Fruit fly (Drosophila melanogaster) whole organism, prepupa: ENCODE results near the gene plh.
A peak's percentile ranks its signal among the peaks of the same experiment; 100 is the strongest.

Experiments
- Blimp-1 ChIP-seq: fragments of 200-800 bp; sonication (Bioruptor generic); optimal IDR thresholded peaks from 3 replicates; lab custom pipeline; 2017; ENCODE audit warnings: missing biosample characterization, missing genetic modification characterization, mild to moderate bottlenecking, moderate library complexity, missing genetic modification reagents
- CG10669 ChIP-seq: fragments of 200-800 bp; sonication (Bioruptor generic); optimal IDR thresholded peaks from 3 replicates; lab custom pipeline; 2018; ENCODE audit warnings: missing biosample characterization, mild to moderate bottlenecking, missing genetic modification characterization, moderate library complexity
- CG11294 ChIP-seq: fragments of 200-800 bp; sonication (Bioruptor generic); IDR thresholded peaks from 2 replicates; pipeline ENCODE4 v1.3.6; 2022; ENCODE audit warnings: missing biosample characterization, missing genetic modification characterization
- CG11902 ChIP-seq: fragments of 200-800 bp; sonication (Bioruptor generic); optimal IDR thresholded peaks from 3 replicates; lab custom pipeline; 2016; ENCODE audit warnings: missing biosample characterization, missing genetic modification characterization
- CG15336 ChIP-seq: fragments of 200-800 bp; sonication (Bioruptor generic); IDR thresholded peaks from 2 replicates; pipeline ENCODE4 v1.3.6; 2022; ENCODE audit warnings: missing biosample characterization, missing genetic modification characterization
- CG16779 ChIP-seq: fragments of 200-800 bp; sonication (Bioruptor generic); optimal IDR thresholded peaks from 3 replicates; lab custom pipeline; 2017; ENCODE audit warnings: missing biosample characterization, mild to moderate bottlenecking, missing genetic modification characterization
- CG3032 ChIP-seq: fragments of 200-800 bp; optimal IDR thresholded peaks from 2 replicates; lab custom pipeline; 2019; ENCODE audit warnings: missing biosample characterization, mild to moderate bottlenecking, missing genetic modification characterization, moderate library complexity
- CG31627 ChIP-seq: fragments of 200-800 bp; sonication (Bioruptor generic); optimal IDR thresholded peaks from 3 replicates; lab custom pipeline; 2016; ENCODE audit warnings: missing biosample characterization, missing genetic modification characterization
- CG32006 ChIP-seq: fragments of 200-800 bp; sonication (Bioruptor generic); optimal IDR thresholded peaks from 3 replicates; lab custom pipeline; 2017; ENCODE audit warnings: missing biosample characterization, mild to moderate bottlenecking, missing genetic modification characterization
- CG34406 ChIP-seq: fragments of 200-800 bp; sonication (Bioruptor generic); optimal IDR thresholded peaks from 3 replicates; lab custom pipeline; 2016; ENCODE audit warnings: missing biosample characterization, missing genetic modification characterization
- CG3919 ChIP-seq: fragments of 200-800 bp; sonication (Bioruptor generic); optimal IDR thresholded peaks from 3 replicates; lab custom pipeline; 2016; ENCODE audit warnings: missing biosample characterization, missing genetic modification characterization
- CG4318 ChIP-seq: fragments of 200-800 bp; sonication (Bioruptor generic); optimal IDR thresholded peaks from 3 replicates; lab custom pipeline; 2017; ENCODE audit warnings: missing biosample characterization, mild to moderate bottlenecking, missing genetic modification characterization
- CG6163 ChIP-seq: fragments of 200-800 bp; sonication (Bioruptor generic); IDR thresholded peaks from 3 replicates; pipeline ENCODE4 v1.3.6; 2022; ENCODE audit warnings: missing biosample characterization, missing genetic modification characterization
- CG6276 ChIP-seq: fragments of 200-800 bp; sonication (Bioruptor generic); optimal IDR thresholded peaks from 2 replicates; lab custom pipeline; 2017; ENCODE audit warnings: missing biosample characterization, mild to moderate bottlenecking, missing genetic modification characterization
- CG6792 ChIP-seq: fragments of 200-800 bp; sonication (Bioruptor generic); optimal IDR thresholded peaks from 3 replicates; lab custom pipeline; 2016; ENCODE audit warnings: missing biosample characterization, missing genetic modification characterization
- CG6808 ChIP-seq: fragments of 200-800 bp; sonication (Bioruptor generic); optimal IDR thresholded peaks from 3 replicates; lab custom pipeline; 2017; ENCODE audit warnings: missing biosample characterization, missing genetic modification characterization, mild to moderate bottlenecking, moderate library complexity, missing genetic modification reagents
- CG6854 ChIP-seq: fragments of 200-800 bp; sonication (Bioruptor generic); optimal IDR thresholded peaks from 2 replicates; lab custom pipeline; 2017; ENCODE audit warnings: missing biosample characterization, mild to moderate bottlenecking, missing genetic modification characterization
- CG7368 ChIP-seq: fragments of 200-800 bp; sonication (Bioruptor generic); optimal IDR thresholded peaks from 3 replicates; lab custom pipeline; 2016; ENCODE audit warnings: missing biosample characterization, missing genetic modification characterization
- CG8119 ChIP-seq: fragments of 200-800 bp; sonication (Bioruptor generic); IDR thresholded peaks from 3 replicates; pipeline ENCODE4 v1.3.6; 2022; ENCODE audit warnings: missing biosample characterization, missing genetic modification characterization
- CG8319 ChIP-seq: fragments of 200-800 bp; sonication (Bioruptor generic); optimal IDR thresholded peaks from 3 replicates; lab custom pipeline; 2016; ENCODE audit warnings: missing biosample characterization, missing genetic modification characterization
- CG8632 ChIP-seq: fragments of 200-800 bp; sonication (Bioruptor generic); optimal IDR thresholded peaks from 3 replicates; lab custom pipeline; 2016; ENCODE audit warnings: missing biosample characterization, missing genetic modification characterization
- CG9139 ChIP-seq: fragments of 200-800 bp; sonication (Bioruptor generic); optimal IDR thresholded peaks from 3 replicates; lab custom pipeline; 2017; ENCODE audit warnings: missing biosample characterization, mild to moderate bottlenecking, missing genetic modification characterization
- Eip75B ChIP-seq: fragments of 200-800 bp; sonication (Bioruptor generic); optimal IDR thresholded peaks from 3 replicates; lab custom pipeline; 2016; ENCODE audit warnings: missing biosample characterization, missing genetic modification characterization
- Eip78C ChIP-seq: fragments of 200-800 bp; sonication (Bioruptor generic); peaks from one replicate; lab custom pipeline; 2016; ENCODE audit warnings: missing biosample characterization, missing genetic modification characterization
- Eip93F ChIP-seq: fragments of 200-800 bp; sonication (Bioruptor generic); optimal IDR thresholded peaks from 2 replicates; lab custom pipeline; 2016; ENCODE audit warnings: missing biosample characterization, mild to moderate bottlenecking, missing genetic modification characterization
- Ets21C ChIP-seq: fragments of 200-800 bp; sonication (Bioruptor generic); optimal IDR thresholded peaks from 3 replicates; lab custom pipeline; 2016; ENCODE audit warnings: missing biosample characterization, missing genetic modification characterization
- Ets96B ChIP-seq: fragments of 200-800 bp; optimal IDR thresholded peaks from 2 replicates; lab custom pipeline; 2019; ENCODE audit warnings: missing biosample characterization, mild to moderate bottlenecking, missing genetic modification characterization, moderate library complexity
- Gug ChIP-seq: fragments of 200-800 bp; sonication (Bioruptor generic); IDR thresholded peaks from 2 replicates; pipeline ENCODE4 v1.3.6; 2022; ENCODE audit warnings: missing biosample characterization, missing genetic modification characterization
- Hr38 ChIP-seq: sonication (Bioruptor generic); optimal IDR thresholded peaks from 2 replicates; lab custom pipeline; 2016; ENCODE audit warnings: missing biosample characterization, missing genetic modification characterization
- Hr4 ChIP-seq: fragments of 200-800 bp; sonication (Bioruptor generic); optimal IDR thresholded peaks from 3 replicates; lab custom pipeline; 2016; ENCODE audit warnings: missing biosample characterization, missing genetic modification characterization
- Lpt ChIP-seq: fragments of 200-800 bp; sonication (Bioruptor generic); optimal IDR thresholded peaks from 3 replicates; lab custom pipeline; 2016; ENCODE audit warnings: missing biosample characterization, missing genetic modification characterization
- Met ChIP-seq: fragments of 200-800 bp; sonication (Bioruptor generic); optimal IDR thresholded peaks from 3 replicates; lab custom pipeline; 2016; ENCODE audit warnings: missing biosample characterization, missing genetic modification characterization
- OdsH ChIP-seq: fragments of 200-800 bp; sonication (Bioruptor generic); optimal IDR thresholded peaks from 3 replicates; lab custom pipeline; 2016; ENCODE audit warnings: missing biosample characterization, missing genetic modification characterization
- Sox14 ChIP-seq: fragments of 200-800 bp; sonication (Bioruptor generic); optimal IDR thresholded peaks from 3 replicates; lab custom pipeline; 2016; ENCODE audit warnings: missing biosample characterization, missing genetic modification characterization
- Sox15 ChIP-seq: fragments of 200-800 bp; sonication (Bioruptor generic); optimal IDR thresholded peaks from 3 replicates; lab custom pipeline; 2016; ENCODE audit warnings: missing biosample characterization, missing genetic modification characterization
- acj6 ChIP-seq: fragments of 200-800 bp; sonication (Bioruptor generic); optimal IDR thresholded peaks from 3 replicates; lab custom pipeline; 2016; ENCODE audit warnings: missing biosample characterization, missing genetic modification characterization
- cyc ChIP-seq: fragments of 200-800 bp; sonication (Bioruptor generic); optimal IDR thresholded peaks from 3 replicates; lab custom pipeline; 2016; ENCODE audit warnings: missing biosample characterization, missing genetic modification characterization
- dac ChIP-seq: fragments of 200-800 bp; sonication (Bioruptor generic); optimal IDR thresholded peaks from 2 replicates; lab custom pipeline; 2017; ENCODE audit warnings: missing biosample characterization, mild to moderate bottlenecking, missing genetic modification characterization
- dsx ChIP-seq: fragments of 200-800 bp; optimal IDR thresholded peaks from 3 replicates; lab custom pipeline; 2019; ENCODE audit warnings: missing biosample characterization, mild to moderate bottlenecking, missing genetic modification characterization, moderate library complexity; ENCODE audit not compliant: poor library complexity, severe bottlenecking
- eg ChIP-seq: fragments of 200-800 bp; sonication (Bioruptor generic); IDR thresholded peaks from 3 replicates; pipeline ENCODE4 v1.3.6; 2022; ENCODE audit warnings: missing biosample characterization, missing genetic modification characterization
- esn ChIP-seq: fragments of 200-800 bp; sonication (Bioruptor generic); optimal IDR thresholded peaks from 2 replicates; lab custom pipeline; 2016; ENCODE audit warnings: missing biosample characterization, mild to moderate bottlenecking, missing genetic modification characterization, moderate library complexity
- fd59A ChIP-seq: fragments of 200-800 bp; sonication (Bioruptor generic); optimal IDR thresholded peaks from 2 replicates; lab custom pipeline; 2017; ENCODE audit warnings: missing biosample characterization, mild to moderate bottlenecking, missing genetic modification characterization, missing genetic modification reagents
- fd85E ChIP-seq: fragments of 200-800 bp; sonication (Bioruptor generic); optimal IDR thresholded peaks from 3 replicates; lab custom pipeline; 2016; ENCODE audit warnings: missing biosample characterization, missing genetic modification characterization
- fkh ChIP-seq: fragments of 200-800 bp; sonication (Bioruptor generic); optimal IDR thresholded peaks from 3 replicates; lab custom pipeline; 2017; ENCODE audit warnings: missing biosample characterization, mild to moderate bottlenecking, missing genetic modification characterization, moderate library complexity
- lz ChIP-seq: fragments of 200-800 bp; sonication (Bioruptor generic); optimal IDR thresholded peaks from 3 replicates; lab custom pipeline; 2016; ENCODE audit warnings: missing biosample characterization, missing genetic modification characterization
- pdm3 ChIP-seq: fragments of 200-800 bp; sonication (Bioruptor generic); optimal IDR thresholded peaks from 3 replicates; lab custom pipeline; 2016; ENCODE audit warnings: missing biosample characterization, missing genetic modification characterization
- salr ChIP-seq, 2 experiments: fragments of 200-800 bp; sonication (Bioruptor generic); optimal IDR thresholded peaks; 3 replicates each; lab custom pipeline; 2016 to 2018; ENCODE audit warnings: missing biosample characterization in 2 of 2, missing genetic modification characterization in 2 of 2, mild to moderate bottlenecking in 1 of 2
- ss ChIP-seq, 2 experiments: fragments of 200-800 bp; sonication (Bioruptor generic); optimal IDR thresholded peaks; 2 replicates in 1 of 2; 3 replicates in 1 of 2; lab custom pipeline; 2017 to 2018; ENCODE audit warnings: mild to moderate bottlenecking in 2 of 2, missing biosample characterization in 2 of 2, missing genetic modification characterization in 2 of 2, moderate library complexity in 1 of 2
- svp ChIP-seq: fragments of 200-800 bp; sonication (Bioruptor generic); peaks from one replicate; lab custom pipeline; 2016; ENCODE audit warnings: missing biosample characterization, missing genetic modification characterization
- topi ChIP-seq: fragments of 200-800 bp; sonication (Bioruptor generic); optimal IDR thresholded peaks from 3 replicates; lab custom pipeline; 2016; ENCODE audit warnings: missing biosample characterization, missing genetic modification characterization
- vri ChIP-seq: fragments of 200-800 bp; sonication (Bioruptor generic); optimal IDR thresholded peaks from 3 replicates; lab custom pipeline; 2016; ENCODE audit warnings: missing biosample characterization, mild to moderate bottlenecking, missing genetic modification characterization

plh gene

DNA sequence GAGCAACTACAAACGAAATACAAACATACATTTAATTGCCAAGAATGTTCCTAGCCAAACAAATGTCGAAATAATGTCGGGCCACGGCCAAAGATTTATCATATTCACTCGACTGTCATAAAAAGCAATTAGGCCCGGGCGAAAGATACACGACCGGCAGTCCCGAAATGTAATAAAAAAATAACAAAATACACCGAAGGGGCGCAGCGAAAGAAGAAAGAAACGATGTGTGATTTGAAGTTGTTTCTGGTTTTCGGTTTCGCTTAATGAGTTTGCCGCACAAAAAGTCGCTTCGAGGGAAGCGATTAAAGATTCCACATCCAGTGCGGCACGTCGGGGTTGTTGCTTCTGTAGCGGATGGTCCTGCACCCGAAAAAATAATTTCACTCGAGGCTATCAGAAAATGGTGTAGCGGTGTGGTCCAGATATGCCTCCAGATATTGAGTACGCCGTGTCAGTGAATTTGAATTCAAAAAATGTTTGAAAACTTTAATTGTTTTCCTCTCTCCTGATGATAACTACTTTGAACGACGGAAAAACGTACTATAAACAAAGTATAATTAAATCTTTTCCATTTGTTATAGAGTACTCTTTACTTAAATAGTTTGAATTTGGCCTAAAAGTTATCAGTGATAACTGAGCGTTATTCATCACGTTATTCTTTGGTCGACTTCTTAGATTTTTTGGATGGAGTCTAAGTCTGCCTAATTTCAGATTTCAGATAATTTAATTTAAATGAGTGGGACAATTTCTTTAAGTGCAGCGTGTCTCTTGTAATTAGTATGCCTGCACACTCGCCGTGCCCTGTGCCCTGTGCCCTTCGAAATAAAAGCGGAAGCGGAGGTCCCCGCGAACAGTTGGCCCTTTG lies 21.4 kb downstream of the plh start:
- TF ChIP-seq Eip78C (GFP tag; lab: Kevin White, UChicago): peak; percentile 94
- no peak for TF ChIP-seq salr (GFP tag; optimal IDR thresholded peaks at IDR 0.05; lab: Kevin White, UChicago)
- TF ChIP-seq pdm3 (GFP tag; lab: Kevin White, UChicago): peak; percentile 61
- TF ChIP-seq CG3919 (GFP tag; lab: Kevin White, UChicago): peak; percentile 63
- TF ChIP-seq CG8119: no peak
- TF ChIP-seq CG11902 (GFP tag; lab: Kevin White, UChicago): peak; percentile 33
- TF ChIP-seq Ets21C: peak; percentile 55
- TF ChIP-seq CG6808 (GFP tag; lab: Kevin White, UChicago): peak; percentile 36
- peak; percentile 56 for TF ChIP-seq CG34406 (GFP tag; lab: Kevin White, UChicago)
- no peak for TF ChIP-seq CG9139 (GFP tag; lab: Kevin White, UChicago)
- TF ChIP-seq CG16779 (tag; lab: Kevin White, UChicago): peak; percentile 22
- TF ChIP-seq CG10669 (GFP tag; lab: Kevin White, UChicago): peak; percentile 46
- peak; percentile 58 for TF ChIP-seq acj6 (GFP tag; lab: Kevin White, UChicago)
- peak; percentile 40 for TF ChIP-seq OdsH (GFP tag; lab: Kevin White, UChicago)
- peak; percentile 67 for TF ChIP-seq lz (GFP tag; lab: Kevin White, UChicago)
- no peak for TF ChIP-seq Hr38 (GFP tag; lab: Kevin White, UChicago)
- TF ChIP-seq ss (GFP tag; optimal IDR thresholded peaks at IDR 0.05; lab: Kevin White, UChicago): peak in 1 of 2 experiments; percentile 22
- TF ChIP-seq Hr4: peak; percentile 27
- peak; percentile 27 for TF ChIP-seq CG3032 (tag; lab: Kevin White, UChicago)
- TF ChIP-seq Met (GFP tag; lab: Kevin White, UChicago): peak; percentile 81
- TF ChIP-seq svp: peak; percentile 82
- TF ChIP-seq fd85E (GFP tag; lab: Kevin White, UChicago): no peak
- TF ChIP-seq dsx: no peak
- no peak for TF ChIP-seq CG7368 (GFP tag; lab: Kevin White, UChicago)
- no peak for TF ChIP-seq CG15336 (GFP tag; lab: Robert Waterston, UW)
- TF ChIP-seq topi (GFP tag; lab: Kevin White, UChicago): peak; percentile 71
- peak; percentile 36 for TF ChIP-seq Sox14 (GFP tag; lab: Kevin White, UChicago)
- TF ChIP-seq CG6163 (GFP tag; lab: Robert Waterston, UW): no peak
- TF ChIP-seq CG11294 (GFP tag; lab: Robert Waterston, UW): no peak
- peak; percentile 74 for TF ChIP-seq CG31627 (GFP tag; lab: Kevin White, UChicago)
- TF ChIP-seq eg: no peak
- TF ChIP-seq CG8632 (GFP tag; lab: Kevin White, UChicago): peak; percentile 57
- TF ChIP-seq Gug (GFP tag; lab: Robert Waterston, UW): no peak
- peak; percentile 12 for TF ChIP-seq CG32006 (GFP tag; lab: Kevin White, UChicago)
- TF ChIP-seq Sox15 (GFP tag; lab: Kevin White, UChicago): peak; percentile 39
- TF ChIP-seq Blimp-1 (GFP tag; lab: Kevin White, UChicago): no peak
- TF ChIP-seq CG6854 (GFP tag; lab: Kevin White, UChicago): no peak
- TF ChIP-seq fkh (GFP tag; lab: Kevin White, UChicago): no peak
- no peak for TF ChIP-seq CG4318 (GFP tag; lab: Kevin White, UChicago)
- peak; percentile 26 for TF ChIP-seq fd59A (GFP tag; lab: Kevin White, UChicago)
- TF ChIP-seq esn (GFP tag; lab: Kevin White, UChicago): peak; percentile 84
- peak; percentile 36 for TF ChIP-seq vri (GFP tag; lab: Kevin White, UChicago)
- peak; percentile 48 for TF ChIP-seq Eip75B (GFP tag; lab: Kevin White, UChicago)
- TF ChIP-seq Eip93F (GFP tag; lab: Kevin White, UChicago): peak; percentile 21
- TF ChIP-seq Lpt: no peak
- TF ChIP-seq cyc (GFP tag; lab: Kevin White, UChicago): peak; percentile 59
- no peak for TF ChIP-seq dac (GFP tag; lab: Kevin White, UChicago)
- peak; percentile 58 for TF ChIP-seq CG6792 (GFP tag; lab: Kevin White, UChicago)
- no peak for TF ChIP-seq CG6276
- peak; percentile 32 for TF ChIP-seq CG8319 (GFP tag; lab: Kevin White, UChicago)
- TF ChIP-seq Ets96B: no peak
